Worm (Caenorhabditis elegans) whole organism, L4 larva: Measurements from ENCODE around the gene R186.3.

Experiments used
- F26F4.8 ChIP-seq: fragments of 200-800 bp; sonication (Bioruptor generic); conservative IDR thresholded peaks from 2 replicates; pipeline ENCODE4 v1.3.6; 2022; ENCODE audit warnings: missing genetic modification characterization, missing compliant biosample characterization
- F44E2.7 ChIP-seq: fragments of 200-800 bp; sonication (Bioruptor generic); IDR thresholded peaks from 2 replicates; pipeline ENCODE4 v2.1.2; 2022; ENCODE audit warnings: missing genetic modification characterization, missing compliant biosample characterization
- F49E8.2 ChIP-seq: sonication (generic microtip); optimal IDR thresholded peaks from 2 replicates; lab custom pipeline; 2016; ENCODE audit warnings: missing compliant biosample characterization, mild to moderate bottlenecking, missing genetic modification characterization, borderline replicate concordance
- Y105C5A.15 ChIP-seq: fragments of 200-800 bp; sonication (Bioruptor generic); IDR thresholded peaks from 2 replicates; pipeline ENCODE4 v1.3.6; 2022; ENCODE audit warnings: missing genetic modification characterization, missing compliant biosample characterization
- Y5F2A.4 ChIP-seq: fragments of 200-800 bp; sonication (Bioruptor generic); optimal IDR thresholded peaks from 2 replicates; lab custom pipeline; 2018; ENCODE audit warnings: mild to moderate bottlenecking, missing genetic modification characterization, missing compliant biosample characterization
- Y75B8A.6 ChIP-seq: fragments of 200-800 bp; sonication (Bioruptor generic); IDR thresholded peaks from 2 replicates; pipeline ENCODE4 v1.3.6; 2022; ENCODE audit warnings: missing genetic modification reagents, missing genetic modification characterization, missing compliant biosample characterization
- ZK337.2 ChIP-seq: fragments of 200-800 bp; sonication (Bioruptor generic); IDR thresholded peaks from 2 replicates; pipeline ENCODE4 v1.3.6; 2022; ENCODE audit warnings: missing genetic modification reagents, missing genetic modification characterization, missing compliant biosample characterization
- ZK546.5 ChIP-seq, 2 experiments: sonication (generic microtip); optimal IDR thresholded peaks; 2 replicates each; lab custom pipeline; 2017; ENCODE audit warnings: missing biosample characterization in 2 of 2, missing genetic modification characterization in 2 of 2
- aly-2 ChIP-seq: sonication (generic microtip); optimal IDR thresholded peaks from 2 replicates; lab custom pipeline; 2018; ENCODE audit warnings: missing biosample characterization, missing genetic modification characterization
- ama-1 ChIP-seq: fragments of 150-350 bp; optimal IDR thresholded peaks from 2 replicates; lab custom pipeline; 2014; ENCODE audit warnings: inconsistent platforms, mixed read lengths
- attf-4 ChIP-seq: sonication (generic microtip); optimal IDR thresholded peaks from 3 replicates; lab custom pipeline; 2017; ENCODE audit warnings: missing biosample characterization, missing genetic modification characterization
- ceh-20 ChIP-seq: fragments of 200-800 bp; sonication (Bioruptor generic); IDR thresholded peaks from 2 replicates; pipeline ENCODE4 v1.3.6; 2022; ENCODE audit warnings: missing genetic modification reagents, missing genetic modification characterization, missing compliant biosample characterization
- ceh-44 ChIP-seq: fragments of 200-800 bp; sonication (Bioruptor generic); IDR thresholded peaks from 2 replicates; pipeline ENCODE4 v1.3.6; 2022; ENCODE audit warnings: missing genetic modification reagents, missing genetic modification characterization, missing compliant biosample characterization
- ceh-82 ChIP-seq: sonication (generic microtip); optimal IDR thresholded peaks from 2 replicates; lab custom pipeline; 2017; ENCODE audit warnings: missing biosample characterization, missing genetic modification characterization
- cey-2 ChIP-seq: sonication (generic microtip); optimal IDR thresholded peaks from 3 replicates; lab custom pipeline; 2017; ENCODE audit warnings: missing genetic modification characterization, mild to moderate bottlenecking, missing compliant biosample characterization, antibody characterized with exemption, borderline replicate concordance; ENCODE audit not compliant: insufficient read depth
- daf-19 ChIP-seq: fragments of 200-800 bp; sonication (Bioruptor generic); conservative IDR thresholded peaks from 2 replicates; pipeline ENCODE4 v1.3.6; 2022; ENCODE audit warnings: missing genetic modification characterization, missing compliant biosample characterization
- dmd-9 ChIP-seq: fragments of 200-800 bp; sonication (Bioruptor generic); IDR thresholded peaks from 2 replicates; pipeline ENCODE4 v1.3.6; 2022; ENCODE audit warnings: missing genetic modification reagents, missing genetic modification characterization, missing compliant biosample characterization
- dpl-1 ChIP-seq: fragments of 150-350 bp; optimal IDR thresholded peaks from 2 replicates; lab custom pipeline; 2014; ENCODE audit warnings: missing biosample characterization, missing genetic modification reagents, missing genetic modification characterization
- duxl-1 ChIP-seq: sonication (generic microtip); optimal IDR thresholded peaks from 2 replicates; lab custom pipeline; 2016; ENCODE audit warnings: mild to moderate bottlenecking, missing genetic modification characterization, moderate library complexity, missing compliant biosample characterization; ENCODE audit not compliant: poor library complexity
- egl-27 ChIP-seq: sonication (generic microtip); optimal IDR thresholded peaks from 3 replicates; lab custom pipeline; 2017; ENCODE audit warnings: missing biosample characterization, missing genetic modification reagents, missing genetic modification characterization
- egl-43 ChIP-seq: fragments of 200-800 bp; sonication (Bioruptor generic); IDR thresholded peaks from 2 replicates; pipeline ENCODE4 v1.3.6; 2022; ENCODE audit warnings: missing genetic modification reagents, missing genetic modification characterization, missing compliant biosample characterization
- gei-8 ChIP-seq: fragments of 200-800 bp; sonication (Bioruptor generic); optimal IDR thresholded peaks from 2 replicates; lab custom pipeline; 2018; ENCODE audit warnings: mild to moderate bottlenecking, missing genetic modification characterization, missing compliant biosample characterization
- hlh-11 ChIP-seq: fragments of 200-800 bp; sonication (Bioruptor generic); optimal IDR thresholded peaks from 2 replicates; lab custom pipeline; 2018; ENCODE audit warnings: mild to moderate bottlenecking, missing genetic modification characterization, missing compliant biosample characterization
- hlh-30 ChIP-seq: sonication (generic microtip); optimal IDR thresholded peaks from 2 replicates; lab custom pipeline; 2017; ENCODE audit warnings: antibody characterized with exemption, mild to moderate bottlenecking, missing genetic modification characterization, missing compliant biosample characterization; ENCODE audit not compliant: insufficient read depth
- hmg-1.1 ChIP-seq: fragments of 200-800 bp; sonication (Bioruptor generic); IDR thresholded peaks from 2 replicates; pipeline ENCODE4 v1.3.6; 2022; ENCODE audit warnings: missing genetic modification reagents, missing genetic modification characterization, missing compliant biosample characterization
- jun-1 ChIP-seq: fragments of 150-350 bp; optimal IDR thresholded peaks from 2 replicates; lab custom pipeline; 2014; ENCODE audit warnings: missing biosample characterization, missing genetic modification reagents, missing genetic modification characterization
- lin-1 ChIP-seq: fragments of 200-800 bp; sonication (Bioruptor generic); IDR thresholded peaks from 2 replicates; pipeline ENCODE4 v1.3.6; 2022; ENCODE audit warnings: missing genetic modification reagents, missing genetic modification characterization, missing compliant biosample characterization
- lin-15B ChIP-seq: fragments of 150-350 bp; sonication (generic microtip); optimal IDR thresholded peaks from 3 replicates; lab custom pipeline; 2014; ENCODE audit warnings: missing biosample characterization, missing genetic modification characterization
- lin-29 ChIP-seq: fragments of 200-800 bp; sonication (Bioruptor generic); IDR thresholded peaks from 2 replicates; pipeline ENCODE4 v1.3.6; 2022; ENCODE audit warnings: missing genetic modification reagents, missing genetic modification characterization, missing compliant biosample characterization
- lin-38 ChIP-seq: fragments of 200-800 bp; sonication (Bioruptor generic); IDR thresholded peaks from 2 replicates; pipeline ENCODE4 v1.3.6; 2022; ENCODE audit warnings: missing genetic modification reagents, missing genetic modification characterization, missing compliant biosample characterization
- lin-39 ChIP-seq: fragments of 150-350 bp; optimal IDR thresholded peaks from 2 replicates; lab custom pipeline; 2014; ENCODE audit warnings: missing biosample characterization, missing genetic modification reagents, missing genetic modification characterization
- lsy-2 ChIP-seq, 2 experiments: fragments of 150-350 bp in 1 of 2; sonication (generic microtip) in 1 of 2; optimal IDR thresholded peaks; 2 replicates each; lab custom pipeline; 2014 to 2017; ENCODE audit warnings: missing biosample characterization in 2 of 2, missing genetic modification characterization in 2 of 2
- madf-5 ChIP-seq, 2 experiments: fragments of 200-800 bp; sonication (Bioruptor generic); IDR thresholded peaks; 2 replicates each; pipeline ENCODE4 v1.3.6; 2022; ENCODE audit warnings: missing compliant biosample characterization in 2 of 2, missing genetic modification characterization in 2 of 2
- mep-1 ChIP-seq: fragments of 150-350 bp; sonication (generic microtip); optimal IDR thresholded peaks from 3 replicates; lab custom pipeline; 2014; ENCODE audit warnings: missing biosample characterization, missing genetic modification characterization
- mes-2 ChIP-seq: sonication (generic microtip); optimal IDR thresholded peaks from 2 replicates; lab custom pipeline; 2016; ENCODE audit warnings: missing genotype, mild to moderate bottlenecking, missing genetic modification characterization, missing compliant biosample characterization; ENCODE audit not compliant: poor library complexity, severe bottlenecking
- mxl-2 ChIP-seq: fragments of 200-800 bp; sonication (Bioruptor generic); conservative IDR thresholded peaks from 2 replicates; pipeline ENCODE4 v1.3.6; 2022; ENCODE audit warnings: missing genetic modification reagents, missing genetic modification characterization, missing compliant biosample characterization
- nhr-111 ChIP-seq: fragments of 200-800 bp; sonication (Bioruptor generic); optimal IDR thresholded peaks from 2 replicates; lab custom pipeline; 2018; ENCODE audit warnings: mild to moderate bottlenecking, missing genetic modification characterization, missing compliant biosample characterization
- nhr-237 ChIP-seq: sonication (generic microtip); optimal IDR thresholded peaks from 2 replicates; lab custom pipeline; 2017; ENCODE audit warnings: missing biosample characterization, missing genetic modification characterization
- nhr-42 ChIP-seq: fragments of 200-800 bp; sonication (Bioruptor generic); IDR thresholded peaks from 2 replicates; pipeline ENCODE4 v1.3.6; 2022; ENCODE audit warnings: missing genetic modification characterization, missing compliant biosample characterization
- nhr-6 ChIP-seq: fragments of 150-350 bp; optimal IDR thresholded peaks from 2 replicates; lab custom pipeline; 2014; ENCODE audit warnings: missing biosample characterization, missing genetic modification characterization
- nhr-76 ChIP-seq: fragments of 150-350 bp; optimal IDR thresholded peaks from 2 replicates; lab custom pipeline; 2014; ENCODE audit warnings: missing biosample characterization, missing genetic modification characterization
- pqm-1 ChIP-seq: sonication (generic microtip); optimal IDR thresholded peaks from 2 replicates; lab custom pipeline; 2017; ENCODE audit warnings: missing biosample characterization, missing genetic modification characterization
- saeg-2 ChIP-seq: fragments of 200-800 bp; sonication (Bioruptor generic); IDR thresholded peaks from 2 replicates; pipeline ENCODE4 v1.3.6; 2022; ENCODE audit warnings: missing genetic modification reagents, missing genetic modification characterization, missing compliant biosample characterization
- skn-1 ChIP-seq: fragments of 150-350 bp; optimal IDR thresholded peaks from 2 replicates; lab custom pipeline; 2014; ENCODE audit warnings: missing biosample characterization, missing genetic modification characterization
- snpc-1.2 ChIP-seq: fragments of 200-800 bp; sonication (Bioruptor generic); IDR thresholded peaks from 2 replicates; pipeline ENCODE4 v1.3.6; 2022; ENCODE audit warnings: missing genetic modification reagents, missing genetic modification characterization, missing compliant biosample characterization
- spr-1 ChIP-seq: sonication (generic microtip); optimal IDR thresholded peaks from 2 replicates; lab custom pipeline; 2016; ENCODE audit warnings: mild to moderate bottlenecking, missing genetic modification characterization, missing compliant biosample characterization
- unc-39 ChIP-seq: sonication (generic microtip); optimal IDR thresholded peaks from 2 replicates; lab custom pipeline; 2017; ENCODE audit warnings: missing biosample characterization, missing genetic modification characterization
- vab-7 ChIP-seq: fragments of 200-800 bp; sonication (Bioruptor generic); IDR thresholded peaks from 2 replicates; pipeline ENCODE4 v1.3.6; 2022; ENCODE audit warnings: missing genetic modification reagents, missing genetic modification characterization, missing compliant biosample characterization
- zag-1 ChIP-seq: fragments of 150-350 bp; optimal IDR thresholded peaks from 2 replicates; lab custom pipeline; 2014; ENCODE audit warnings: missing biosample characterization, missing genetic modification characterization
- zfp-2 ChIP-seq: sonication (generic microtip); optimal IDR thresholded peaks from 2 replicates; lab custom pipeline; 2016; ENCODE audit warnings: mild to moderate bottlenecking, missing genetic modification characterization, missing compliant biosample characterization
- zfp-3 ChIP-seq: fragments of 200-800 bp; sonication (Bioruptor generic); conservative IDR thresholded peaks from 2 replicates; pipeline ENCODE4 v1.3.6; 2022; ENCODE audit warnings: missing genetic modification reagents, missing genetic modification characterization, missing compliant biosample characterization
- zip-11 ChIP-seq: fragments of 200-800 bp; sonication (Bioruptor generic); IDR thresholded peaks from 2 replicates; pipeline ENCODE4 v1.3.6; 2022; ENCODE audit warnings: missing genetic modification characterization, missing compliant biosample characterization
- ztf-7 ChIP-seq: fragments of 150-350 bp; optimal IDR thresholded peaks from 2 replicates; lab custom pipeline; 2014; ENCODE audit warnings: missing biosample characterization, missing genetic modification characterization

R186.3 gene

ce11 chrV:12934976-12935375 is 32.0 kb downstream of the R186.3 start, which contains the start of gene T16G1.7 (continued):
- no peak for TF ChIP-seq cey-2 (tag; lab: Kevin White, UChicago)
- TF ChIP-seq egl-43 (GFP tag; lab: Robert Waterston, UW), result no peak
- TF ChIP-seq madf-5 (GFP tag; IDR thresholded peaks at IDR 0.05; lab: Robert Waterston, UW), result no peak
- no peak for TF ChIP-seq mes-2 (tag; lab: Kevin White, UChicago)
- TF ChIP-seq ama-1, result no peak
- no peak for TF ChIP-seq spr-1
- TF ChIP-seq zfp-2 (tag; lab: Kevin White, UChicago), result no peak
- TF ChIP-seq lin-38 (GFP tag; lab: Robert Waterston, UW), result no peak
- TF ChIP-seq hmg-1.1, result no peak
- TF ChIP-seq nhr-42 (GFP tag; lab: Robert Waterston, UW), result no peak
- TF ChIP-seq zfp-3 (GFP tag; lab: Robert Waterston, UW), result no peak
- TF ChIP-seq Y75B8A.6 (GFP tag; lab: Robert Waterston, UW), result no peak
- no peak for TF ChIP-seq duxl-1 (tag; lab: Kevin White, UChicago)
- no peak for TF ChIP-seq ZK337.2 (GFP tag; lab: Robert Waterston, UW)
- TF ChIP-seq lin-39 (tag; lab: Kevin White, UChicago), result no peak
- no peak for TF ChIP-seq jun-1 (tag; lab: Kevin White, UChicago)
- TF ChIP-seq aly-2 (tag; lab: Kevin White, UChicago), result no peak
- TF ChIP-seq mxl-2 (GFP tag; lab: Robert Waterston, UW), result no peak
- peak; percentile 15 for TF ChIP-seq hlh-30
- TF ChIP-seq lsy-2 (tag; optimal IDR thresholded peaks at IDR 0.05; lab: Kevin White, UChicago), result no peak
- no peak for TF ChIP-seq zip-11 (GFP tag; lab: Robert Waterston, UW)
- no peak for TF ChIP-seq F44E2.7 (GFP tag; lab: Robert Waterston, UW)
- no peak for TF ChIP-seq F26F4.8
- no peak for TF ChIP-seq F49E8.2 (tag; lab: Kevin White, UChicago)
- TF ChIP-seq mep-1 (tag; lab: Kevin White, UChicago), result no peak
- no peak for TF ChIP-seq skn-1 (tag; lab: Kevin White, UChicago)
- TF ChIP-seq hlh-11 (tag; lab: Kevin White, UChicago), result peak; percentile 82
- TF ChIP-seq ceh-44 (GFP tag; lab: Robert Waterston, UW), result no peak
- no peak for TF ChIP-seq attf-4 (tag; lab: Kevin White, UChicago)
- no peak for TF ChIP-seq lin-29 (GFP tag; lab: Robert Waterston, UW)
- TF ChIP-seq ztf-7 (tag; lab: Kevin White, UChicago), result no peak
- no peak for TF ChIP-seq saeg-2
- TF ChIP-seq ceh-82 (tag; lab: Kevin White, UChicago), result no peak
- TF ChIP-seq pqm-1 (tag; lab: Kevin White, UChicago), result peak; percentile 98
- no peak for TF ChIP-seq Y5F2A.4 (GFP tag; lab: Kevin White, UChicago)
- TF ChIP-seq dpl-1 (GFP tag; lab: Kevin White, UChicago), result no peak
- no peak for TF ChIP-seq nhr-76 (tag; lab: Kevin White, UChicago)
- no peak for TF ChIP-seq nhr-111 (GFP tag; lab: Kevin White, UChicago)
- TF ChIP-seq snpc-1.2 (GFP tag; lab: Robert Waterston, UW), result no peak
- peak; percentile 72; the same call in 1 of the 2 replicates for TF ChIP-seq lin-1 (GFP tag; lab: Robert Waterston, UW)
- no peak for TF ChIP-seq dmd-9 (GFP tag; lab: Robert Waterston, UW)
- no peak for TF ChIP-seq zag-1 (tag; lab: Kevin White, UChicago)
- no peak for TF ChIP-seq daf-19
- TF ChIP-seq nhr-6 (tag; lab: Kevin White, UChicago), result no peak
- TF ChIP-seq egl-27 (tag; lab: Kevin White, UChicago), result no peak
- TF ChIP-seq vab-7, result no peak
- no peak for TF ChIP-seq ZK546.5 (tag; optimal IDR thresholded peaks at IDR 0.05; lab: Kevin White, UChicago)
- TF ChIP-seq nhr-237 (tag; lab: Kevin White, UChicago), result no peak
- no peak for TF ChIP-seq ceh-20
- no peak for TF ChIP-seq unc-39
- TF ChIP-seq lin-15B, result no peak
- TF ChIP-seq gei-8 (GFP tag; lab: Kevin White, UChicago), result no peak
- TF ChIP-seq Y105C5A.15 (GFP tag; lab: Robert Waterston, UW), result no peak
